Fruit fly (Drosophila melanogaster) whole organism, embryonic: Measurements from ENCODE around the gene CG43796.

ENCODE experiments used
- Atf6 ChIP-seq: fragments of 200-800 bp; sonication (Bioruptor generic); IDR thresholded peaks from 2 replicates; pipeline ENCODE4 v1.3.6; 2022; ENCODE audit warnings: missing biosample characterization, missing genetic modification characterization
- CG1024 ChIP-seq: fragments of 200-800 bp; sonication (Bioruptor generic); IDR thresholded peaks from 2 replicates; pipeline ENCODE4 v1.3.6; 2022; ENCODE audit warnings: missing biosample characterization, missing genetic modification characterization
- CG10321 ChIP-seq: fragments of 200-800 bp; sonication (Bioruptor generic); IDR thresholded peaks from 2 replicates; pipeline ENCODE4 v1.3.6; 2022; ENCODE audit warnings: missing biosample characterization, missing genetic modification characterization
- CG11504 ChIP-seq: fragments of 200-800 bp; sonication (Bioruptor generic); optimal IDR thresholded peaks from 3 replicates; lab custom pipeline; 2019; ENCODE audit warnings: missing biosample characterization, mild to moderate bottlenecking, missing genetic modification characterization, moderate library complexity
- CG11723 ChIP-seq: fragments of 200-800 bp; sonication (Bioruptor generic); optimal IDR thresholded peaks from 2 replicates; lab custom pipeline; 2017; ENCODE audit warnings: missing biosample characterization, mild to moderate bottlenecking, missing genetic modification characterization
- CG12236 ChIP-seq: fragments of 200-800 bp; sonication (Bioruptor generic); optimal IDR thresholded peaks from 2 replicates; lab custom pipeline; 2016; ENCODE audit warnings: missing biosample characterization, missing genetic modification characterization
- CG12299 ChIP-seq: fragments of 200-800 bp; sonication (Bioruptor generic); optimal IDR thresholded peaks from 2 replicates; lab custom pipeline; 2018; ENCODE audit warnings: missing biosample characterization, mild to moderate bottlenecking, missing genetic modification characterization
- CG13775 ChIP-seq: fragments of 200-800 bp; sonication (Bioruptor generic); optimal IDR thresholded peaks from 3 replicates; lab custom pipeline; 2017; ENCODE audit warnings: missing biosample characterization, mild to moderate bottlenecking, missing genetic modification characterization
- CG17361 ChIP-seq: fragments of 200-800 bp; sonication (Bioruptor generic); IDR thresholded peaks from 3 replicates; pipeline ENCODE4 v1.3.6; 2022; ENCODE audit warnings: missing biosample characterization, missing genetic modification characterization
- CG2199 ChIP-seq: fragments of 200-800 bp; sonication (Bioruptor generic); IDR thresholded peaks from 3 replicates; pipeline ENCODE4 v1.3.6; 2022; ENCODE audit warnings: missing biosample characterization, missing genetic modification characterization
- CG30020 ChIP-seq: fragments of 200-800 bp; optimal IDR thresholded peaks from 2 replicates; lab custom pipeline; 2019; ENCODE audit warnings: missing biosample characterization, mild to moderate bottlenecking, missing genetic modification characterization, moderate library complexity
- CG31365 ChIP-seq: fragments of 200-800 bp; sonication (Bioruptor generic); optimal IDR thresholded peaks from 2 replicates; lab custom pipeline; 2018; ENCODE audit warnings: missing biosample characterization, mild to moderate bottlenecking, missing genetic modification characterization
- CG6791 ChIP-seq: fragments of 200-800 bp; sonication (Bioruptor generic); IDR thresholded peaks from 3 replicates; pipeline ENCODE4 v1.3.6; 2022; ENCODE audit warnings: missing biosample characterization, missing genetic modification characterization; ENCODE audit not compliant: partially characterized antibody
- CG7963 ChIP-seq: fragments of 200-800 bp; sonication (Bioruptor generic); IDR thresholded peaks from 3 replicates; pipeline ENCODE4 v1.3.6; 2022; ENCODE audit warnings: missing biosample characterization, missing genetic modification characterization; ENCODE audit not compliant: partially characterized antibody
- CG8388 ChIP-seq: fragments of 200-800 bp; sonication (Bioruptor generic); optimal IDR thresholded peaks from 2 replicates; lab custom pipeline; 2019; ENCODE audit warnings: missing biosample characterization, mild to moderate bottlenecking, missing genetic modification characterization, moderate library complexity
- CG8765 ChIP-seq: fragments of 200-800 bp; sonication (Bioruptor generic); IDR thresholded peaks from 2 replicates; pipeline ENCODE4 v1.3.6; 2022; ENCODE audit warnings: missing biosample characterization, missing genetic modification characterization
- Chrac-16 ChIP-seq: fragments of 200-800 bp; sonication (Bioruptor generic); optimal IDR thresholded peaks from 3 replicates; lab custom pipeline; 2016; ENCODE audit warnings: missing biosample characterization, missing genetic modification characterization
- CkIIα-i1 ChIP-seq: fragments of 200-800 bp; sonication (Bioruptor generic); IDR thresholded peaks from 2 replicates; pipeline ENCODE4 v1.3.6; 2022; ENCODE audit warnings: missing biosample characterization, missing genetic modification characterization
- D ChIP-seq, 2 experiments: fragments of 200-800 bp in 1 of 2; fragments of >200 bp in 1 of 2; sonication (Bioruptor generic) in 1 of 2; optimal IDR thresholded peaks; 2 replicates in 1 of 2; 3 replicates in 1 of 2; lab custom pipeline; 2017; ENCODE audit warnings: mild to moderate bottlenecking in 1 of 2, missing biosample characterization in 1 of 2, missing genetic modification characterization in 1 of 2, missing genetic modification reagents in 1 of 2
- D19A ChIP-seq: fragments of 200-800 bp; optimal IDR thresholded peaks from 3 replicates; lab custom pipeline; 2019; ENCODE audit warnings: missing biosample characterization, mild to moderate bottlenecking, missing genetic modification characterization, moderate library complexity
- Dad ChIP-seq: fragments of 200-800 bp; sonication (Bioruptor generic); optimal IDR thresholded peaks from 3 replicates; lab custom pipeline; 2016; ENCODE audit warnings: missing biosample characterization, missing genetic modification characterization
- Dip2 ChIP-seq: fragments of 200-800 bp; sonication (Bioruptor generic); IDR thresholded peaks from 2 replicates; pipeline ENCODE4 v1.3.6; 2022; ENCODE audit warnings: missing biosample characterization, missing genetic modification characterization
- HLHmδ ChIP-seq: fragments of 200-800 bp; sonication (Bioruptor generic); optimal IDR thresholded peaks from 2 replicates; lab custom pipeline; 2018; ENCODE audit warnings: missing biosample characterization, mild to moderate bottlenecking, missing genetic modification characterization, moderate library complexity
- Lhr ChIP-seq: fragments of 200-800 bp; sonication (Bioruptor generic); optimal IDR thresholded peaks from 3 replicates; lab custom pipeline; 2017; ENCODE audit warnings: mild to moderate bottlenecking, missing biosample characterization, missing genetic modification reagents, missing genetic modification characterization
- Meics ChIP-seq: fragments of 200-800 bp; sonication (Bioruptor generic); optimal IDR thresholded peaks from 2 replicates; lab custom pipeline; 2017; ENCODE audit warnings: missing biosample characterization, mild to moderate bottlenecking, missing genetic modification characterization
- Neu2 ChIP-seq: fragments of 200-800 bp; sonication (Bioruptor generic); optimal IDR thresholded peaks from 3 replicates; lab custom pipeline; 2016; ENCODE audit warnings: missing biosample characterization, missing genetic modification characterization, borderline replicate concordance
- Nf-YB ChIP-seq: fragments of 200-800 bp; sonication (Bioruptor generic); optimal IDR thresholded peaks from 3 replicates; lab custom pipeline; 2019; ENCODE audit warnings: missing biosample characterization, mild to moderate bottlenecking, missing genetic modification characterization, moderate library complexity
- al ChIP-seq: fragments of 200-800 bp; sonication (Bioruptor generic); IDR thresholded peaks from 2 replicates; pipeline ENCODE4 v1.3.6; 2022; ENCODE audit warnings: missing biosample characterization, missing genetic modification characterization
- ato ChIP-seq: fragments of 200-800 bp; sonication (Bioruptor generic); IDR thresholded peaks from 2 replicates; pipeline ENCODE4 v1.3.6; 2022; ENCODE audit warnings: missing biosample characterization, missing genetic modification characterization; ENCODE audit not compliant: partially characterized antibody
- bcd ChIP-seq: fragments of 200-800 bp; sonication (Bioruptor generic); optimal IDR thresholded peaks from 2 replicates; lab custom pipeline; 2017; ENCODE audit warnings: missing biosample characterization, mild to moderate bottlenecking, missing genetic modification characterization
- cas ChIP-seq: fragments of 200-800 bp; sonication (Bioruptor generic); IDR thresholded peaks from 2 replicates; pipeline ENCODE4 v1.3.6; 2022; ENCODE audit warnings: missing biosample characterization, missing genetic modification characterization
- chm ChIP-seq: fragments of 200-800 bp; sonication (Bioruptor generic); IDR thresholded peaks from 2 replicates; pipeline ENCODE4 v1.3.6; 2022; ENCODE audit warnings: missing biosample characterization, missing genetic modification characterization
- crp ChIP-seq, 2 experiments: fragments of 200-800 bp; sonication (Bioruptor generic); optimal IDR thresholded peaks; 2 replicates in 1 of 2; 3 replicates in 1 of 2; lab custom pipeline; 2017; ENCODE audit warnings: missing biosample characterization in 2 of 2, missing genetic modification characterization in 2 of 2, mild to moderate bottlenecking in 1 of 2, moderate library complexity in 1 of 2
- dan ChIP-seq: fragments of 200-800 bp; sonication (Bioruptor generic); IDR thresholded peaks from 2 replicates; pipeline ENCODE4 v1.3.6; 2022; ENCODE audit warnings: missing biosample characterization, missing genetic modification characterization
- ewg ChIP-seq: fragments of 200-800 bp; sonication (Bioruptor generic); optimal IDR thresholded peaks from 3 replicates; lab custom pipeline; 2017; ENCODE audit warnings: mild to moderate bottlenecking, missing biosample characterization, missing genetic modification reagents, missing genetic modification characterization
- ftz-f1 ChIP-seq: fragments of 200-800 bp; sonication (Bioruptor generic); optimal IDR thresholded peaks from 2 replicates; lab custom pipeline; 2016; ENCODE audit warnings: missing biosample characterization, missing genetic modification characterization
- gcm2 ChIP-seq: fragments of 200-800 bp; sonication (Bioruptor generic); optimal IDR thresholded peaks from 2 replicates; lab custom pipeline; 2016; ENCODE audit warnings: missing biosample characterization, missing genetic modification characterization
- her ChIP-seq: fragments of 200-800 bp; sonication (Bioruptor generic); optimal IDR thresholded peaks from 2 replicates; lab custom pipeline; 2016; ENCODE audit warnings: missing biosample characterization, missing genetic modification characterization
- ind ChIP-seq: fragments of 200-800 bp; sonication (Bioruptor generic); optimal IDR thresholded peaks from 3 replicates; lab custom pipeline; 2016; ENCODE audit warnings: missing biosample characterization, missing genetic modification characterization
- klu ChIP-seq: fragments of 200-800 bp; sonication (Bioruptor generic); IDR thresholded peaks from 2 replicates; pipeline ENCODE4 v1.3.6; 2022; ENCODE audit warnings: missing biosample characterization, missing genetic modification characterization
- pan ChIP-seq, 4 experiments: fragments of >200 bp in 3 of 4; fragments of 200-800 bp in 1 of 4; sonication (Bioruptor generic) in 1 of 4; optimal IDR thresholded peaks in 3 of 4; IDR thresholded peaks in 1 of 4; 2 replicates each; pipeline versions ENCODE4 v1.3.6 to Lab custom; 2017 to 2022; ENCODE audit warnings: missing biosample characterization in 2 of 4, missing genetic modification characterization in 2 of 4, mixed read lengths in 1 of 4
- phol ChIP-seq: fragments of 200-800 bp; sonication (Bioruptor generic); optimal IDR thresholded peaks from 3 replicates; lab custom pipeline; 2018; ENCODE audit warnings: missing biosample characterization, mild to moderate bottlenecking, missing genetic modification characterization, moderate library complexity
- ro ChIP-seq: fragments of 200-800 bp; sonication (Bioruptor generic); IDR thresholded peaks from 2 replicates; pipeline ENCODE4 v1.3.6; 2022; ENCODE audit warnings: missing biosample characterization, missing genetic modification characterization
- sc ChIP-seq, 3 experiments: fragments of >200 bp in 2 of 3; fragments of 200-800 bp in 1 of 3; sonication (Bioruptor generic) in 1 of 3; optimal IDR thresholded peaks; 2 replicates in 2 of 3; 3 replicates in 1 of 3; lab custom pipeline; 2017; ENCODE audit warnings: mild to moderate bottlenecking in 1 of 3, missing biosample characterization in 1 of 3, missing genetic modification characterization in 1 of 3, missing genetic modification reagents in 1 of 3
- sqz ChIP-seq: fragments of 200-800 bp; sonication (Bioruptor generic); optimal IDR thresholded peaks from 3 replicates; lab custom pipeline; 2018; ENCODE audit warnings: missing biosample characterization, mild to moderate bottlenecking, missing genetic modification characterization
- tll ChIP-seq, 2 experiments: fragments of 200-800 bp in 1 of 2; fragments of >200 bp in 1 of 2; sonication (Bioruptor generic) in 1 of 2; optimal IDR thresholded peaks; 2 replicates each; lab custom pipeline; 2017 to 2019; ENCODE audit warnings: missing biosample characterization in 2 of 2, missing genetic modification characterization in 2 of 2, mild to moderate bottlenecking in 1 of 2, moderate library complexity in 1 of 2
- unc-4 ChIP-seq: fragments of 200-800 bp; sonication (Bioruptor generic); IDR thresholded peaks from 2 replicates; pipeline ENCODE4 v1.3.6; 2022; ENCODE audit warnings: missing biosample characterization, missing genetic modification characterization; ENCODE audit not compliant: partially characterized antibody
- wdn ChIP-seq: fragments of 200-800 bp; sonication (Bioruptor generic); IDR thresholded peaks from 2 replicates; pipeline ENCODE4 v1.3.6; 2022; ENCODE audit warnings: missing biosample characterization, missing genetic modification characterization
- zfh1 ChIP-seq: fragments of 200-800 bp; sonication (Bioruptor generic); IDR thresholded peaks from 3 replicates; pipeline ENCODE4 v1.3.6; 2022; ENCODE audit warnings: missing biosample characterization, missing genetic modification characterization

Gene CG43796

dm6 chr2L:8517256-8517694, 35.1 kb downstream of the CG43796 start, which contains the start of the genes mRpL51 and Uba4 (continued):
- TF ChIP-seq D (optimal IDR thresholded peaks at IDR 0.05; lab: Kevin White, UChicago) (no peak), D (GFP tag; optimal IDR thresholded peaks at IDR 0.05; lab: Kevin White, UChicago) (no peak), CG12299 (peak; percentile 7), gcm2 (GFP tag; lab: Kevin White, UChicago) (no peak), Nf-YB (GFP tag; lab: Kevin White, UChicago) (no peak), CG7963 (GFP tag; lab: Robert Waterston, UW) (no peak), CG11504 (no peak), crp (GFP tag; optimal IDR thresholded peaks at IDR 0.05; lab: Kevin White, UChicago) (peak; percentile 90 to 97), ftz-f1 (GFP tag; lab: Kevin White, UChicago) (no peak), al (GFP tag; lab: Robert Waterston, UW) (no peak), Atf6 (GFP tag; lab: Robert Waterston, UW) (no peak), sqz (no peak), Chrac-16 (GFP tag; lab: Kevin White, UChicago) (peak; percentile 44), CG10321 (GFP tag; lab: Robert Waterston, UW) (no peak), CG2199 (GFP tag; lab: Robert Waterston, UW) (no peak), cas (GFP tag; lab: Robert Waterston, UW) (no peak), CkIIα-i1 (no peak), CG30020 (tag; lab: Kevin White, UChicago) (peak; percentile 31), CG8765 (no peak), phol (tag; lab: Kevin White, UChicago) (peak; percentile 45), CG1024 (no peak), wdn (GFP tag; lab: Robert Waterston, UW) (no peak), ro (GFP tag; lab: Robert Waterston, UW) (no peak), D19A (tag; lab: Kevin White, UChicago) (no peak), Lhr (GFP tag; lab: Kevin White, UChicago) (no peak), tll (GFP tag; optimal IDR thresholded peaks at IDR 0.05; lab: Kevin White, UChicago) (peak in 1 of 2 experiments; percentile 31), CG13775 (GFP tag; lab: Kevin White, UChicago) (peak; percentile 16), CG11723 (GFP tag; lab: Kevin White, UChicago) (no peak), HLHmδ (GFP tag; lab: Kevin White, UChicago) (no peak), her (GFP tag; lab: Kevin White, UChicago) (peak; percentile 55), chm (no peak), CG31365 (tag; lab: Kevin White, UChicago) (no peak), Neu2 (no peak), Dip2 (GFP tag; lab: Robert Waterston, UW) (no peak), CG17361 (GFP tag; lab: Robert Waterston, UW) (no peak), bcd (GFP tag; lab: Kevin White, UChicago) (no peak), unc-4 (GFP tag; lab: Robert Waterston, UW) (peak; percentile 55), zfh1 (GFP tag; lab: Robert Waterston, UW) (no peak), CG8388 (GFP tag; lab: Kevin White, UChicago) (peak; percentile 26), CG6791 (GFP tag; lab: Robert Waterston, UW) (peak; percentile 32; the same call in 1 of the 3 replicates), klu (GFP tag; lab: Robert Waterston, UW) (no peak), Meics (GFP tag; lab: Kevin White, UChicago) (no peak), ato (GFP tag; lab: Robert Waterston, UW) (no peak), Dad (GFP tag; lab: Kevin White, UChicago) (no peak), CG12236 (GFP tag; lab: Kevin White, UChicago) (peak; percentile 14), sc (optimal IDR thresholded peaks at IDR 0.05; lab: Kevin White, UChicago) (no peak), sc (GFP tag; optimal IDR thresholded peaks at IDR 0.05; lab: Kevin White, UChicago) (no peak), ind (peak; percentile 41), pan (optimal IDR thresholded peaks at IDR 0.05; lab: Kevin White, UChicago) (no peak), pan (GFP tag; optimal IDR thresholded peaks at IDR 0.05 in 1 of 2, IDR thresholded peaks at IDR 0.05 in 1 of 2) (no peak), ewg (GFP tag; lab: Kevin White, UChicago) (no peak), dan (GFP tag; lab: Robert Waterston, UW) (no peak)
